Worm (Caenorhabditis elegans) whole organism, L3 larva: ENCODE measurements around the gene ran-1.

ENCODE experiments used
- ZK546.5 ChIP-seq: sonication (generic microtip); optimal IDR thresholded peaks from 2 replicates; lab custom pipeline; 2017; ENCODE audit warnings: missing biosample characterization, missing genetic modification characterization
- aly-2 ChIP-seq: fragments of 150-350 bp; optimal IDR thresholded peaks from 2 replicates; lab custom pipeline; 2014; ENCODE audit warnings: missing biosample characterization, missing genetic modification characterization
- ama-1 ChIP-seq: fragments of 150-350 bp; optimal IDR thresholded peaks from 2 replicates; lab custom pipeline; 2018
- ceh-16 ChIP-seq: sonication (generic microtip); optimal IDR thresholded peaks from 2 replicates; lab custom pipeline; 2017; ENCODE audit warnings: missing biosample characterization, missing genetic modification characterization
- ceh-28 ChIP-seq: fragments of 150-350 bp; optimal IDR thresholded peaks from 2 replicates; lab custom pipeline; 2014; ENCODE audit warnings: missing biosample characterization, missing genetic modification reagents, missing genetic modification characterization
- ceh-82 ChIP-seq: fragments of 150-350 bp; optimal IDR thresholded peaks from 2 replicates; lab custom pipeline; 2014; ENCODE audit warnings: missing biosample characterization, missing genetic modification characterization
- ceh-9 ChIP-seq: sonication (generic microtip); optimal IDR thresholded peaks from 2 replicates; lab custom pipeline; 2018; ENCODE audit warnings: missing biosample characterization, missing genetic modification characterization
- daf-12 ChIP-seq: fragments of 150-350 bp; optimal IDR thresholded peaks from 2 replicates; lab custom pipeline; 2014; ENCODE audit warnings: missing biosample characterization, missing genetic modification reagents, missing genetic modification characterization
- egl-27 ChIP-seq: sonication (generic microtip); optimal IDR thresholded peaks from 4 replicates; lab custom pipeline; 2017; ENCODE audit warnings: missing biosample characterization, missing genetic modification reagents, missing genetic modification characterization
- egl-5 ChIP-seq: fragments of 150-350 bp; optimal IDR thresholded peaks from 2 replicates; lab custom pipeline; 2017; ENCODE audit warnings: missing biosample characterization, missing genetic modification reagents, missing genetic modification characterization, inconsistent platforms
- elt-1 ChIP-seq: fragments of 150-350 bp; optimal IDR thresholded peaks from 2 replicates; lab custom pipeline; 2014; ENCODE audit warnings: missing biosample characterization, missing genetic modification characterization
- elt-3 ChIP-seq, 3 experiments: fragments of 150-350 bp in 1 of 3; sonication (generic microtip) in 2 of 3; optimal IDR thresholded peaks; 2 replicates in 2 of 3; 4 replicates in 1 of 3; lab custom pipeline; 2014 to 2017; ENCODE audit warnings: missing biosample characterization in 3 of 3, missing genetic modification characterization in 3 of 3
- eor-1 ChIP-seq, 2 experiments: fragments of 150-350 bp; optimal IDR thresholded peaks; 2 replicates each; lab custom pipeline; 2014 to 2018; ENCODE audit warnings: missing biosample characterization in 2 of 2, missing genetic modification characterization in 2 of 2
- fkh-2 ChIP-seq: fragments of 150-350 bp; optimal IDR thresholded peaks from 2 replicates; lab custom pipeline; 2014; ENCODE audit warnings: missing biosample characterization, missing genetic modification reagents, missing genetic modification characterization
- lin-15B ChIP-seq: fragments of 150-350 bp; optimal IDR thresholded peaks from 2 replicates; lab custom pipeline; 2014; ENCODE audit warnings: missing biosample characterization, missing genetic modification characterization
- lin-39 ChIP-seq: fragments of 150-350 bp; optimal IDR thresholded peaks from 2 replicates; lab custom pipeline; 2018; ENCODE audit warnings: missing biosample characterization, missing genetic modification reagents, missing genetic modification characterization
- mdl-1 ChIP-seq: fragments of 150-350 bp; optimal IDR thresholded peaks from 2 replicates; lab custom pipeline; 2014; ENCODE audit warnings: missing biosample characterization, missing genetic modification characterization
- nfya-1 ChIP-seq: sonication (generic microtip); optimal IDR thresholded peaks from 2 replicates; lab custom pipeline; 2017; ENCODE audit warnings: missing genetic modification characterization, mild to moderate bottlenecking, missing compliant biosample characterization, antibody characterized with exemption, moderate library complexity; ENCODE audit not compliant: insufficient read depth
- nhr-11 ChIP-seq: fragments of 150-350 bp; optimal IDR thresholded peaks from 2 replicates; lab custom pipeline; 2014; ENCODE audit warnings: missing biosample characterization, missing genetic modification characterization
- nhr-12 ChIP-seq: fragments of 150-350 bp; optimal IDR thresholded peaks from 2 replicates; lab custom pipeline; 2014; ENCODE audit warnings: missing biosample characterization, missing genetic modification characterization
- nhr-23 ChIP-seq: fragments of 150-350 bp; optimal IDR thresholded peaks from 2 replicates; lab custom pipeline; 2014; ENCODE audit warnings: missing biosample characterization, missing genetic modification reagents, missing genetic modification characterization
- nhr-237 ChIP-seq: fragments of 150-350 bp; optimal IDR thresholded peaks from 2 replicates; lab custom pipeline; 2014; ENCODE audit warnings: missing biosample characterization, missing genetic modification characterization
- nhr-28 ChIP-seq: fragments of 150-350 bp; optimal IDR thresholded peaks from 2 replicates; lab custom pipeline; 2014; ENCODE audit warnings: missing biosample characterization, missing genetic modification characterization
- nhr-76 ChIP-seq: fragments of 150-350 bp; sonication (generic microtip); optimal IDR thresholded peaks from 5 replicates; lab custom pipeline; 2014; ENCODE audit warnings: missing biosample characterization, missing genetic modification characterization
- nhr-77 ChIP-seq: fragments of 150-350 bp; optimal IDR thresholded peaks from 2 replicates; lab custom pipeline; 2014; ENCODE audit warnings: missing biosample characterization, missing genetic modification characterization
- pha-4 ChIP-seq: fragments of 150-350 bp; optimal IDR thresholded peaks from 2 replicates; lab custom pipeline; 2014; ENCODE audit warnings: missing biosample characterization, missing genetic modification reagents, missing genetic modification characterization
- pqm-1 ChIP-seq: fragments of 150-350 bp; optimal IDR thresholded peaks from 2 replicates; lab custom pipeline; 2017; ENCODE audit warnings: missing biosample characterization, missing genetic modification characterization, inconsistent platforms
- sea-2 ChIP-seq: fragments of 150-350 bp; sonication (generic microtip); optimal IDR thresholded peaks from 4 replicates; lab custom pipeline; 2014; ENCODE audit warnings: missing biosample characterization, missing genetic modification reagents, missing genetic modification characterization
- skn-1 ChIP-seq: fragments of 150-350 bp; optimal IDR thresholded peaks from 2 replicates; lab custom pipeline; 2014; ENCODE audit warnings: missing biosample characterization, missing genetic modification characterization
- snpc-4 ChIP-seq: fragments of 150-350 bp; optimal IDR thresholded peaks from 2 replicates; lab custom pipeline; 2014; ENCODE audit warnings: missing biosample characterization, missing genetic modification characterization
- tbx-2 ChIP-seq: sonication (generic microtip); optimal IDR thresholded peaks from 2 replicates; lab custom pipeline; 2016; ENCODE audit warnings: mild to moderate bottlenecking, missing genetic modification characterization, missing compliant biosample characterization
- unc-39 ChIP-seq: sonication (generic microtip); optimal IDR thresholded peaks from 4 replicates; lab custom pipeline; 2017; ENCODE audit warnings: missing biosample characterization, missing genetic modification characterization
- unc-62 ChIP-seq: fragments of 150-350 bp; sonication (generic microtip); optimal IDR thresholded peaks from 4 replicates; lab custom pipeline; 2014; ENCODE audit warnings: missing biosample characterization, missing genetic modification reagents, missing genetic modification characterization
- ztf-4 ChIP-seq: fragments of 150-350 bp; optimal IDR thresholded peaks from 2 replicates; lab custom pipeline; 2014; ENCODE audit warnings: missing biosample characterization, missing genetic modification characterization

Gene ran-1

DNA sequence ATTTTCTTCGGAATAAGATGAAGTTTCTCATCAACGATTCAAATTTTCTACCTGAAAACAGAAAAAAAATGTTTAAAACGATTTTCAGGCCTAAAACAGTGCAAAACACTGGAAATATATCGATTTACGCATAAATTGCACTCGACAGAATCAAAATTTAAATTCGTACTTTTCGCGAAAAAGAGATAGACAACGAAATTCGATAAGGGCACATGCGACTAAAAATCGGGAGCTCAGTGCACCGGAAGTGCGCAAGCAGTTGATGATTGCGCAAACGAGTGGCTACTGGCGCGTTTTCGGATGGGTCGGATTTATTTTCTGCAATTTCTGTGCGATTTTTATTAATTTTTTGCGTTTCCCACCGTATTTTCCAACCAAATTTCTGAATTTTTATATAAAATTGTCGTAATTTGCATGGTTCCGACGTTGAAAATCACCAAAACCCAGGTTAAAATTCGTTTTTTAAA is 40.5 kb downstream of the ran-1 start, which contains the start of the genes Y39A1A.21 and Y39A1A.22 (continued):
- peak; percentile 88 for TF ChIP-seq nfya-1 (tag; lab: Kevin White, UChicago)

DNA sequence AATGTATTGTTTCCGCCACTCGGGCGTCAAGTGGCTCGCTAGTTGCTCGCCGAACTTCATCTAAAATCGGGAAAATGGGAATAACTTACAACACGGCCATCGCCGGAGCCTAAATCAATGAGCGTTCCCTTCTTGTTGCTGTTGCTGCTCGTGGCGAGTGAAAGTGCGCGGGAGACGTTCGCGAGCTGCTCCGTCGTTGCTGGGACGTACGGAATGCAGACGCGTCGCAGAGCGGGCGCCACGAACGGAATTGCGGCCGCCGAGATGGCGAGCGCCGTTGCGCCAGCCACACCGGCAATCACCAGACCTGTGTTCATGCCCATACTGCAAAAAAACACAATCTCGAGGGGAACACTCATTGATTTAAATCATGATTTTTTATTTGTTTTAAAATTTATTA is 41.0 kb downstream of the ran-1 start:
- TF ChIP-seq aly-2 (no peak), snpc-4 (tag; lab: Kevin White, UChicago) (no peak), elt-1 (tag; lab: Kevin White, UChicago) (no peak), nhr-23 (no peak), ZK546.5 (tag; lab: Kevin White, UChicago) (no peak), nhr-77 (tag; lab: Kevin White, UChicago) (no peak), mdl-1 (tag; lab: Kevin White, UChicago) (no peak), ama-1 (lab: Kevin White, UChicago) (no peak), pha-4 (tag; lab: Kevin White, UChicago) (no peak), ztf-4 (no peak), ceh-16 (tag; lab: Kevin White, UChicago) (no peak), elt-3 (tag; optimal IDR thresholded peaks at IDR 0.05; lab: Kevin White, UChicago) (no peak), tbx-2 (no peak), skn-1 (tag; lab: Kevin White, UChicago) (no peak), nhr-28 (tag; lab: Kevin White, UChicago) (no peak), unc-62 (GFP tag; lab: Kevin White, UChicago) (no peak), daf-12 (tag; lab: Kevin White, UChicago) (no peak), pqm-1 (tag; lab: Kevin White, UChicago) (no peak), nhr-11 (no peak)

DNA sequence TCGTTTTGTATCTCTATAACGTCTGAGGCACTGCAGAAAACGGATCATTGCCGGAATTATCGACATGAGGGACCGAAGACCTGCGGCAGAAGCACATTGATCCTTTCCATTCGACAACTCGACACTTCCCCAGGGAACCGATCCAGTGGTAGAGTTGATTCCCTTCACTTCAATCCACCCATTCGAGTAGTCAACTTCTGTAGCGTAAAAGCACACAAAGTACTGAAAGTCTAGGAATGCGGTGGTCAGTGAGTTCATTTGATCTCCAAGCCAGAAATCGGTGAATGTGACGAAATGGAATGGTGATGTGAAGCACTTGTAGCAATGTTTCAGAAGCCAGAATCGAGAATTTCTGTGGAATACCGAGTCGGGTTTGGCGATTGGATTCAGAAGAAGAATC is 43.0 kb downstream of the ran-1 start:
- no peak for TF ChIP-seq egl-27 (tag; lab: Kevin White, UChicago)
- TF ChIP-seq tbx-2, result no peak
- TF ChIP-seq eor-1 (tag; optimal IDR thresholded peaks at IDR 0.05; lab: Kevin White, UChicago), result no peak
- TF ChIP-seq nhr-237 (tag; lab: Kevin White, UChicago), result no peak
- TF ChIP-seq pha-4 (tag; lab: Kevin White, UChicago), result no peak
- no peak for TF ChIP-seq nhr-12 (tag; lab: Kevin White, UChicago)
- no peak for TF ChIP-seq ceh-28 (tag; lab: Kevin White, UChicago)
- no peak for TF ChIP-seq egl-5 (tag; lab: Kevin White, UChicago)
- TF ChIP-seq sea-2, result no peak

- no peak for TF ChIP-seq ceh-9 (tag; lab: Kevin White, UChicago)
- TF ChIP-seq lin-39 (tag; lab: Kevin White, UChicago), result no peak
- no peak for TF ChIP-seq daf-12 (tag; lab: Kevin White, UChicago)
- no peak for TF ChIP-seq egl-27 (tag; lab: Kevin White, UChicago)
- no peak for TF ChIP-seq ZK546.5 (tag; lab: Kevin White, UChicago)
- no peak for TF ChIP-seq unc-39 (tag; lab: Kevin White, UChicago)
Observed at ce11 chrIII:10703833-10704232, 43.7 kb downstream of the ran-1 start.

DNA sequence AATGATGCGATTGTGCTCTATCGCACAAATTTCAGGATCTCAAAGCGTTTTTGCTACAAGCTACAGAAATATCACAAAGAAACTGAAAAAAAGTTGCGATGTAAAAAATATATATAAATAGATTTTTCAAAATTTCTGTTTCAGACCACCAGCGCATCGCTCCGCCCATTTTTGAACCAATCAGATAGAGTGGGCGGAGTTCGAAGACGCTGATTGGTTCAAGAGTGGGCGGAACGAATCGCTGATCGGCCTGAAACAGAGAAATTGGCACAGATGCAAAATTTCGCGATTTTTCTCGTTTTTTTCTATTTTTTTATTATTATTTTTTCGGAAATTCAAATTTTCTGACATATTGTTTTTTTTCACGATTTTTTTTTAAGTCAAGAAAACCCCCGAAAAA is 44.7 kb downstream of the ran-1 start:
- TF ChIP-seq nhr-76 (no peak), nfya-1 (tag; lab: Kevin White, UChicago) (peak; percentile 86), fkh-2 (tag; lab: Kevin White, UChicago) (no peak)

DNA sequence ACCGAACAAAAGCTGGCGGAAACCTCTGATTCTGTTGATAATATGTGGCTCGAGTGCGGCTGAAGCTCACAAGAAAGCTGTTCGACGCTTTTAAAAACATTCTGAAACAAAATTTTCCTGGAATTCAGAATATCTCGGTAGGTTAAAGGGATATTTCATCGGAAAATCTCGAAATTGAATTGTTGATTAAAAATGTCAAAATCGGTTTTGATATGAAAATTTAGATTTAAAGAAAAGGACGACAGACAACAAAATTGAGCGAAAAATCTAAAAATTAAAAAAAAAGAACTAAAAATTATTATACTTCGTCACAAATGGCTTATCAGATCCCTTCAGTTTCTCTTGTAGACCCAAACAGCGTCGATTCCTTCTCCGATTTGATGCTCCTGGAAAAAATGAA is 47.1 kb downstream of the ran-1 start, which contains the start of gene Y39A1A.20:
TSS of gene Y39A1A.20 (minus strand) at position 101 of the 400 bp plus-strand sequence.
- no peak for TF ChIP-seq nhr-23
- no peak for TF ChIP-seq ceh-82 (tag; lab: Kevin White, UChicago)
- TF ChIP-seq lin-15B, result no peak
- TF ChIP-seq tbx-2, result no peak
- TF ChIP-seq daf-12 (tag; lab: Kevin White, UChicago), result no peak
- TF ChIP-seq, all 47 proteins: peak for 0
